ENCODE assay signal across 2 fruit fly cellular contexts in the genomic region with DNA sequence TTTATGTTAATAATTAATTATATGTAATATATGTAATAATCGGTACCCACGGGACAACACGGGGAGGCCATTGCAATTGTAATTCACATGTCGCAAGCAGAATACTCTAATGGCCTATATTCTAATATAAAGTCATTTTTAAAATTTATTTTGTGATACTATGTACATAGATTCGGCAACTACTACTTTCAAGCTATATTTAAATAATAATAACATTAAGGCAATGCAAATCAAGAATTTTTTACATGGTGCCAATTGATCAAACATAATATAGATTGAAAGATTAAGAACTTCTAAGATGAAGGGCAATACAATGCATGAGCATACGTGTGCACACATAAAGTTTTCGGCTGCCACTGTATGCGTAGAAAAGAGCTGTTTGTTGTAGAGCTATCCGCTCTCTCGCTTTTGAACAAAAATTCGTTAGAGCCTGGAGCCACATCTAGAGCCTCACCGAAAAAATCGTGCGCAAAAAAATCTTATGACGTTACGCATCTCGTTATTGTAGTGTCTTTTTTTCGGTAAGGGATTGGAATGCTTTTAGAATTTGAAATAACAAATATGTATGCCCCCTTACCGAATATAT.
TF ChIP-seq lines count a peak whose summit lies in the region.

No protein-coding gene starts in this region.

- no peak for TF ChIP-seq CTCF in whole organism, embryonic (GFP tag; optimal IDR thresholded peaks at IDR 0.05; lab: Kevin White, UChicago)

TF ChIP-seq in whole organism, embryonic, 481 proteins besides CTCF, POLR2A, EP300 and RAD21:
- TF ChIP-seq lola (GFP tag; optimal IDR thresholded peaks at IDR 0.05; lab: Kevin White, UChicago) (no peak), row (GFP tag; IDR thresholded peaks at IDR 0.05; lab: Robert Waterston, UW) (peak; percentile 35; the same call in 2 of the 3 replicates), HLH4C (GFP tag; IDR thresholded peaks at IDR 0.05; lab: Robert Waterston, UW; ENCODE audit: partially characterized antibody) (0 out of 3 replicates have a peak, but pooled peaks have one; percentile 18), CG13775 (GFP tag; optimal IDR thresholded peaks at IDR 0.05; lab: Kevin White, UChicago) (no peak), CG8765 (GFP tag; IDR thresholded peaks at IDR 0.05; lab: Robert Waterston, UW) (no peak), crol (GFP tag; IDR thresholded peaks at IDR 0.05; lab: Robert Waterston, UW) (no peak), CG14441 (GFP tag; IDR thresholded peaks at IDR 0.05; lab: Robert Waterston, UW) (no peak), Trl (optimal IDR thresholded peaks at IDR 0.05; lab: Kevin White, UChicago) (peak in 1 of 2 experiments; percentile 8), Trl (GFP tag; optimal IDR thresholded peaks at IDR 0.05; lab: Kevin White, UChicago) (no peak), CG30020 (tag; optimal IDR thresholded peaks at IDR 0.05; lab: Kevin White, UChicago) (peak; percentile 17), CG17568 (GFP tag; optimal IDR thresholded peaks at IDR 0.05; lab: Kevin White, UChicago) (no peak), ftz-f1 (GFP tag; optimal IDR thresholded peaks at IDR 0.05; lab: Kevin White, UChicago) (no peak), trh (GFP tag; optimal IDR thresholded peaks at IDR 0.05; lab: Kevin White, UChicago) (no peak), dmrt11E (tag; optimal IDR thresholded peaks at IDR 0.05; lab: Kevin White, UChicago) (no peak), CG4360 (GFP tag; IDR thresholded peaks at IDR 0.05; lab: Robert Waterston, UW) (peak; percentile 40; the same call in 1 of the 2 replicates), disco-r (GFP tag; optimal IDR thresholded peaks at IDR 0.05; lab: Kevin White, UChicago) (no peak), YL-1 (GFP tag; optimal IDR thresholded peaks at IDR 0.05; lab: Kevin White, UChicago) (no peak), CG11723 (GFP tag; optimal IDR thresholded peaks at IDR 0.05; lab: Kevin White, UChicago) (peak; percentile 58), CG14860 (GFP tag; IDR thresholded peaks at IDR 0.05; lab: Robert Waterston, UW; ENCODE audit: partially characterized antibody) (no peak), D19A (tag; optimal IDR thresholded peaks at IDR 0.05; lab: Kevin White, UChicago) (peak; percentile 69), Med (GFP tag; lab: Kevin White, UChicago) (peak; percentile 51)
TF ChIP-seq in whole organism, embryonic: peak in this region for 8.

TF ChIP-seq in whole organism, wandering third instar larva, 38 proteins besides CTCF, POLR2A, EP300 and RAD21:
- TF ChIP-seq sv (GFP tag; optimal IDR thresholded peaks at IDR 0.05; lab: Kevin White, UChicago), result no peak
- TF ChIP-seq HLH106 (tag; optimal IDR thresholded peaks at IDR 0.05; lab: Kevin White, UChicago), result no peak
- TF ChIP-seq Dfd (GFP tag; optimal IDR thresholded peaks at IDR 0.05; lab: Kevin White, UChicago), result peak; percentile 87
- no peak for TF ChIP-seq fru (GFP tag; optimal IDR thresholded peaks at IDR 0.05; lab: Kevin White, UChicago)
